Fruit fly (Drosophila melanogaster) whole organism, pupa: ENCODE results near the gene Awh.

Source experiments
- CG10348 ChIP-seq: fragments of 200-800 bp; sonication (Bioruptor generic); IDR thresholded peaks from 2 replicates; pipeline ENCODE4 v1.3.6; 2022; ENCODE audit warnings: missing biosample characterization, missing genetic modification characterization
- CG12605 ChIP-seq: fragments of 200-800 bp; sonication (Bioruptor generic); IDR thresholded peaks from 2 replicates; pipeline ENCODE4 v1.3.6; 2022; ENCODE audit warnings: missing biosample characterization, missing genetic modification characterization
- CG13204 ChIP-seq: fragments of 200-800 bp; sonication (Bioruptor generic); optimal IDR thresholded peaks from 2 replicates; lab custom pipeline; 2018; ENCODE audit warnings: missing biosample characterization, mild to moderate bottlenecking, missing genetic modification characterization, moderate library complexity
- CG14655 ChIP-seq: fragments of 200-800 bp; sonication (Bioruptor generic); optimal IDR thresholded peaks from 3 replicates; lab custom pipeline; 2017; ENCODE audit warnings: mild to moderate bottlenecking, missing biosample characterization, missing genetic modification reagents, missing genetic modification characterization
- CG15710 ChIP-seq: fragments of 200-800 bp; sonication (Bioruptor generic); optimal IDR thresholded peaks from 2 replicates; lab custom pipeline; 2018; ENCODE audit warnings: missing biosample characterization, mild to moderate bottlenecking, missing genetic modification characterization, moderate library complexity
- CG17806 ChIP-seq: fragments of 200-800 bp; sonication (Bioruptor generic); optimal IDR thresholded peaks from 2 replicates; lab custom pipeline; 2018; ENCODE audit warnings: missing biosample characterization, mild to moderate bottlenecking, missing genetic modification characterization, moderate library complexity
- CG32121 ChIP-seq: fragments of 200-800 bp; sonication (Bioruptor generic); IDR thresholded peaks from 2 replicates; pipeline ENCODE4 v1.3.6; 2022; ENCODE audit warnings: missing biosample characterization, missing genetic modification characterization
- CG34367 ChIP-seq: fragments of 200-800 bp; sonication (Bioruptor generic); optimal IDR thresholded peaks from 2 replicates; lab custom pipeline; 2018; ENCODE audit warnings: missing biosample characterization, mild to moderate bottlenecking, missing genetic modification characterization
- CG4496 ChIP-seq: fragments of 200-800 bp; sonication (Bioruptor generic); IDR thresholded peaks from 3 replicates; pipeline ENCODE4 v1.3.6; 2022; ENCODE audit warnings: missing biosample characterization, missing genetic modification characterization
- CG8159 ChIP-seq: fragments of 200-800 bp; sonication (Bioruptor generic); optimal IDR thresholded peaks from 3 replicates; lab custom pipeline; 2018; ENCODE audit warnings: missing biosample characterization, mild to moderate bottlenecking, missing genetic modification characterization, moderate library complexity
- CG8301 ChIP-seq: fragments of 200-800 bp; sonication (Bioruptor generic); optimal IDR thresholded peaks from 2 replicates; lab custom pipeline; 2018; ENCODE audit warnings: missing biosample characterization, mild to moderate bottlenecking, missing genetic modification characterization
- CG9948 ChIP-seq: fragments of 200-800 bp; sonication (Bioruptor generic); optimal IDR thresholded peaks from 2 replicates; lab custom pipeline; 2018; ENCODE audit warnings: missing biosample characterization, mild to moderate bottlenecking, missing genetic modification characterization, moderate library complexity
- D1 ChIP-seq: fragments of 200-800 bp; sonication (Bioruptor generic); optimal IDR thresholded peaks from 2 replicates; lab custom pipeline; 2018; ENCODE audit warnings: missing biosample characterization, mild to moderate bottlenecking, missing genetic modification characterization, moderate library complexity
- EcR ChIP-seq: fragments of 200-800 bp; sonication (Bioruptor generic); optimal IDR thresholded peaks from 3 replicates; lab custom pipeline; 2019; ENCODE audit warnings: missing biosample characterization, missing genetic modification characterization, mild to moderate bottlenecking, moderate library complexity, missing genetic modification reagents
- Ets98B ChIP-seq: fragments of 200-800 bp; sonication (Bioruptor generic); IDR thresholded peaks from 2 replicates; pipeline ENCODE4 v1.3.6; 2022; ENCODE audit warnings: missing biosample characterization, missing genetic modification characterization
- Pif1A ChIP-seq: fragments of 200-800 bp; sonication (Bioruptor generic); optimal IDR thresholded peaks from 3 replicates; lab custom pipeline; 2016; ENCODE audit warnings: missing biosample characterization, missing genetic modification characterization
- Pif1B ChIP-seq: fragments of 200-800 bp; sonication (Bioruptor generic); optimal IDR thresholded peaks from 3 replicates; lab custom pipeline; 2016; ENCODE audit warnings: missing biosample characterization, missing genetic modification characterization
- Snoo ChIP-seq: fragments of 200-800 bp; sonication (Bioruptor generic); optimal IDR thresholded peaks from 3 replicates; lab custom pipeline; 2017; ENCODE audit warnings: missing biosample characterization, mild to moderate bottlenecking, missing genetic modification characterization, inconsistent platforms
- fd96Ca ChIP-seq: fragments of 200-800 bp; sonication (Bioruptor generic); IDR thresholded peaks from 3 replicates; pipeline ENCODE4 v1.3.6; 2022; ENCODE audit warnings: missing biosample characterization, missing genetic modification characterization
- gl ChIP-seq: fragments of 200-800 bp; sonication (Bioruptor generic); optimal IDR thresholded peaks from 2 replicates; lab custom pipeline; 2018; ENCODE audit warnings: missing biosample characterization, mild to moderate bottlenecking, missing genetic modification characterization
- rn ChIP-seq: fragments of 200-800 bp; sonication (Bioruptor generic); IDR thresholded peaks from 2 replicates; pipeline ENCODE4 v1.3.6; 2022; ENCODE audit warnings: missing biosample characterization, missing genetic modification characterization

Awh gene

DNA sequence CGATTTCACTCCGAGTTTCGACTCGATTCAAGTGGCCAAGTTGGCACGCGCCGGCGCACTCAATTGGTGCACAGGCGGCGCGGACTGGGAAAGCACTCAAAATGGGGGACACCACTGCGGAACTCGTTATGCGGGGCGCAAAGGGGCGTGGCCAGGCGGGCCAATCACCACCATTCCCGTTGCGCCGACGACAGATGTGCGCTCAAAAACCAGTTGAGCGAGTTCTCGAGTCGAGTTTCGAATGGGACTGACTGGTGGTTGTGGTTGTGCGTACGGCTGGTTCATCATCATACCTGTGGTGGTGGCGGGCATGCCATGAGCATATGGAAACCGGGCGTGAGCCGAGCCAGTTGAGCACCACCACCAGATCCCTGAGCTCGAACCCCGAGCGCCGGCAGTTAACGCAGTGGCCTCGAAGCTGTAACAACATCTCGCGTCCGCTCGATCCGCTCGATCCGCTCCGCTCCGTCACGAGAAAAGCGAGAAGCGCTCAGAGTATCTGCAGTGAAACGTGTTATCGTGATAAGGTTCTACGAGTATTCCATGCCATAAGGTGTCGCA is at the start of gene Awh:
TSS of gene Awh (plus strand) at position 392 of the 561 bp plus-strand sequence.
- TF ChIP-seq CG34367 (tag; lab: Kevin White, UChicago) = no peak
- no peak for TF ChIP-seq CG9948 (tag; lab: Kevin White, UChicago)
- TF ChIP-seq Snoo (tag; lab: Kevin White, UChicago) = no peak
- no peak for TF ChIP-seq CG8159 (tag; lab: Kevin White, UChicago)
- no peak for TF ChIP-seq D1 (tag; lab: Kevin White, UChicago)
- TF ChIP-seq Pif1B (GFP tag; lab: Kevin White, UChicago) = peak; percentile 3
- TF ChIP-seq Pif1A (GFP tag; lab: Kevin White, UChicago) = no peak
- TF ChIP-seq CG15710 = no peak
- TF ChIP-seq CG4496 = no peak
- TF ChIP-seq CG10348 = no peak
- peak; percentile 50 for TF ChIP-seq CG13204
- 0 out of 3 replicates have a peak, but pooled peaks have one; percentile 18 for TF ChIP-seq fd96Ca (GFP tag; lab: Robert Waterston, UW)
- no peak for TF ChIP-seq gl (tag; lab: Kevin White, UChicago)
- no peak for TF ChIP-seq CG32121 (GFP tag; lab: Robert Waterston, UW)
- TF ChIP-seq CG8301 (tag; lab: Kevin White, UChicago) = no peak
- peak; percentile 40; the same call in 1 of the 2 replicates for TF ChIP-seq CG12605 (GFP tag; lab: Robert Waterston, UW)

DNA sequence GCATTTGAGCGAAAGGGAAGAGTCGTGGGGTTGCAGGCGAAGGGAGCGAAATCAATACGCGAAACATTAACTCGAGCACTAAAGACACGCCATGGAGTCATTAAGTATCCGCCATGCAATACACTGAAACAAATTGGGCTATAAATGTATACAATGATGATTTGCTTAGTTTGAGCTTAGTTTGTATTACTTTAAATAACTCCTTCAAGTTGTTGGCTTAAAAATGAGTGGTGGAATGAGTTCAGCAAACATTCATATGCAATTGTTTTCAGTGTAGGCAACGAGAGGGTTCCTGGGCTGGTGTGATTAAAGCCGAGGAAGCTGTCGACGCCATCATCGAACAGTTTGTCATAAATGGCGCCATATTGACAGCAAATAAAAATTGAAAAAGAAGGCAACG is 48.3 kb upstream of the Awh start:
- TF ChIP-seq CG15710 (no peak), fd96Ca (GFP tag; lab: Robert Waterston, UW) (no peak)

DNA sequence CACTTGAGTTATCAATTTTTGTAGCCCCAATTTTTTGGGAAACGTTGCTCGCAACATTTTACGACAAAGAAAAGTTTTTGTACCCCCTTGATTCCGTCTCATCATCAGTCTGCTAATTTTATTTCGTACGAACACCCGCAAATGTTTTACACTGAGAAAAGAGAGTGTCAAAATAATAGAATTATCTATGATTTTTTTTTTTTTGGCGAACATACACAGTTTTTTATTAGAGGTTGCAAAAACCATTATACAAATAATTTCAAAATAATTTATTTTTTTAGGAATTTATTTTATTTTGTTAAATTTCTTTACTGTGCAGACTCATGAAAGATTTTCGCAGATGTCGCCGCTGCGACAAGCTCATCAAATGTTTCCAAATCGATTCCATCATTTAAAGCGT is 47.5 kb upstream of the Awh start:
- TF ChIP-seq CG9948 (tag; lab: Kevin White, UChicago) = no peak
- no peak for TF ChIP-seq gl (tag; lab: Kevin White, UChicago)
- no peak for TF ChIP-seq CG8159 (tag; lab: Kevin White, UChicago)

DNA sequence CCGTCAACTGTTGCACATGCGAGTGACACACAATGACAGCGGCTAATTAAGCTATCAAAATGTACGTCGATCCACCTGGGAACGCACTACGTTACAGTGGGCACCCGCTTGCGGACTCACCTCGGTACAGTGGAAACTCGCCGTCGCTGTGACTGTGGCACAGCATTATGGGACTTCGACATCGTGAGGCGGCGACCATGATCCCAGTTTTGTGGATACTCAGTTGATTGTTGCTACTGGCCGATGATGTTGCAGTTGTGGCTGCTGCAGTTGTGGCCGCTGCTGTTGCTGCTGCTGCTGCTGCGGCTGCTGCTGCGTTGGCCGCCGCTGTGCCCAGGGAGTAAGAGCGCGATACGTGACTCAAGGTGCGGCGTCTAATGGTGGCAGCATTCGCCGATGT is 46.2 kb upstream of the Awh start:
- peak; percentile 49; the same call in 2 of the 3 replicates for TF ChIP-seq fd96Ca (GFP tag; lab: Robert Waterston, UW)
- peak; percentile 58; the same call in 2 of the 3 replicates for TF ChIP-seq CG4496
- TF ChIP-seq CG12605 (GFP tag; lab: Robert Waterston, UW) = 0 out of 2 replicates have a peak, but pooled peaks have one; percentile 17
- TF ChIP-seq CG8301 (tag; lab: Kevin White, UChicago) = no peak
- no peak for TF ChIP-seq gl (tag; lab: Kevin White, UChicago)
- TF ChIP-seq D1 (tag; lab: Kevin White, UChicago) = no peak
- no peak for TF ChIP-seq rn (GFP tag; lab: Robert Waterston, UW)
- no peak for TF ChIP-seq CG13204
- TF ChIP-seq CG17806 (tag; lab: Kevin White, UChicago) = no peak
- TF ChIP-seq Snoo (tag; lab: Kevin White, UChicago) = no peak
- TF ChIP-seq Ets98B (GFP tag; lab: Robert Waterston, UW) = 0 out of 2 replicates have a peak, but pooled peaks have one; percentile 24
- no peak for TF ChIP-seq CG14655 (GFP tag; lab: Kevin White, UChicago)
- no peak for TF ChIP-seq CG15710
- no peak for TF ChIP-seq CG9948 (tag; lab: Kevin White, UChicago)
- TF ChIP-seq EcR (GFP tag; lab: Kevin White, UChicago) = no peak
- peak; percentile 54; the same call in 1 of the 2 replicates for TF ChIP-seq CG32121 (GFP tag; lab: Robert Waterston, UW)
- no peak for TF ChIP-seq CG10348
- TF ChIP-seq Pif1A (GFP tag; lab: Kevin White, UChicago) = no peak
- TF ChIP-seq Pif1B (GFP tag; lab: Kevin White, UChicago) = no peak
- TF ChIP-seq CG34367 (tag; lab: Kevin White, UChicago) = no peak
- no peak for TF ChIP-seq CG8159 (tag; lab: Kevin White, UChicago)

DNA sequence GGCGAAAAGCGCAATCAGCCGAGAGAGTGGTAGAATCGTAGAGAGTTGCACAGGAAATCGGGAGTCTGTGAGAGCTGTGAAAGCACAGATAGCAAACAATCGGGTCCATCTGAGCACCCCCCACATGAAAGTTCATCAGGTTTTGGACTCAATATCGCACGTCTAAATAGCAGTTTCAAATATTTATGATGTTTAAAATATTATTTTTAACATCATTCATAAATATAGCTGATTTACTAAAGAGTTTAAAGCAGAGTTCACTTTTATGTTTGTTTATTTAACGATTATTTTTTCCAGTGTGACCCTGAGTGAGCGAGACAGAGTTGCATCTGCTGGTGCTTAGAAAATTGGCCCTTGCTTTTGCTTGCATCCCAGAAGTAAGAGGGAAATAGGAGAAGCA is 44.7 kb upstream of the Awh start:
- TF ChIP-seq CG14655 (GFP tag; lab: Kevin White, UChicago) (no peak), Pif1B (GFP tag; lab: Kevin White, UChicago) (no peak), CG34367 (tag; lab: Kevin White, UChicago) (no peak), CG9948 (tag; lab: Kevin White, UChicago) (no peak), CG17806 (tag; lab: Kevin White, UChicago) (peak; percentile 39), D1 (tag; lab: Kevin White, UChicago) (no peak), CG8301 (tag; lab: Kevin White, UChicago) (peak; percentile 16), gl (tag; lab: Kevin White, UChicago) (no peak), Snoo (tag; lab: Kevin White, UChicago) (no peak), fd96Ca (GFP tag; lab: Robert Waterston, UW) (peak; percentile 29; the same call in 1 of the 3 replicates), CG15710 (peak; percentile 11), Ets98B (GFP tag; lab: Robert Waterston, UW) (no peak), CG13204 (no peak), CG4496 (no peak), EcR (GFP tag; lab: Kevin White, UChicago) (no peak), CG8159 (tag; lab: Kevin White, UChicago) (peak; percentile 25), CG12605 (GFP tag; lab: Robert Waterston, UW) (no peak), CG32121 (GFP tag; lab: Robert Waterston, UW) (no peak; the same call in 1 of the 2 replicates), Pif1A (GFP tag; lab: Kevin White, UChicago) (no peak), rn (GFP tag; lab: Robert Waterston, UW) (no peak), CG10348 (no peak)

DNA sequence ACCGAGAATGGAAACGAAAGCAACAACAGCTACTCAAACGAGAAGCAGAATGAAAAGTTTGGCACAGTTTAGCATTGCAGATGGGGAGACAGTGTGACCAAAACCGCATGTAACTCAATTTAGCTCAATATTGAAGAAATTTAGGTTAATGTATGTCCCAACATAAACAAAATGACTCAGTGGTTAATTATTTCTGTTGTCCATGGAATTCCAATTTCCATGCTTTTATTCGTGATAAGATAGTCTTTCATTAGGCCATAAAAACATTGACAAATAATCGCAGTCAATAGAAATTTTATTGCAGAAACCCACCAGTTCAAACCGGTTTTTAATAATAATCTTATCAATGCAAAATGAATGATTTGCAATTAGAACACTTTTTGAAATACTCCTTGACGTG is 44.2 kb upstream of the Awh start:
- TF ChIP-seq CG8301 (tag; lab: Kevin White, UChicago) = peak; percentile 16
- TF ChIP-seq Pif1B (GFP tag; lab: Kevin White, UChicago) = no peak
- TF ChIP-seq CG15710 = no peak
- peak; percentile 26 for TF ChIP-seq Pif1A (GFP tag; lab: Kevin White, UChicago)
- TF ChIP-seq CG8159 (tag; lab: Kevin White, UChicago) = peak; percentile 28
- TF ChIP-seq Snoo (tag; lab: Kevin White, UChicago) = no peak
